Fruit fly (Drosophila melanogaster) whole organism, wandering third instar larva: ENCODE data around the gene Pgant5.

ENCODE experiments used
- Abd-B ChIP-seq: fragments of >200 bp; optimal IDR thresholded peaks from 2 replicates; lab custom pipeline; 2017; ENCODE audit warnings: missing biosample characterization, missing genetic modification characterization
- CG32264 ChIP-seq: fragments of 200-800 bp; sonication (Bioruptor generic); optimal IDR thresholded peaks from 2 replicates; lab custom pipeline; 2016; ENCODE audit warnings: missing biosample characterization, missing genetic modification characterization
- CG9705 ChIP-seq: fragments of 200-800 bp; sonication (Bioruptor generic); optimal IDR thresholded peaks from 2 replicates; lab custom pipeline; 2018; ENCODE audit warnings: missing biosample characterization, mild to moderate bottlenecking, missing genetic modification characterization
- CrebA ChIP-seq: fragments of 200-800 bp; sonication (Bioruptor generic); optimal IDR thresholded peaks from 2 replicates; lab custom pipeline; 2016; ENCODE audit warnings: missing biosample characterization, mild to moderate bottlenecking, missing genetic modification characterization, borderline replicate concordance
- Dfd ChIP-seq: fragments of >200 bp; optimal IDR thresholded peaks from 2 replicates; lab custom pipeline; 2017; ENCODE audit warnings: missing biosample characterization, missing genetic modification characterization
- Dif ChIP-seq: fragments of 200-275, 200-300 bp; sonication (Bioruptor generic); optimal IDR thresholded peaks from 2 replicates; lab custom pipeline; 2018; ENCODE audit warnings: missing biosample characterization, missing genetic modification characterization; ENCODE audit not compliant: partially characterized antibody
- GATAd ChIP-seq: sonication (Bioruptor generic); optimal IDR thresholded peaks from 2 replicates; lab custom pipeline; 2016; ENCODE audit warnings: missing biosample characterization, missing genetic modification characterization
- HLH106 ChIP-seq: fragments of 200-800 bp; optimal IDR thresholded peaks from 3 replicates; lab custom pipeline; 2019; ENCODE audit warnings: missing biosample characterization, mild to moderate bottlenecking, missing genetic modification characterization, moderate library complexity
- Hnf4 ChIP-seq: fragments of 200-800 bp; sonication (Bioruptor generic); optimal IDR thresholded peaks from 2 replicates; lab custom pipeline; 2016; ENCODE audit warnings: missing biosample characterization, mild to moderate bottlenecking, missing genetic modification characterization
- Hr78 ChIP-seq: fragments of >200 bp; optimal IDR thresholded peaks from 2 replicates; lab custom pipeline; 2017; ENCODE audit warnings: missing biosample characterization, missing genetic modification characterization
- Hr83 ChIP-seq: fragments of 200-300 bp; sonication (Bioruptor generic); optimal IDR thresholded peaks from 2 replicates; lab custom pipeline; 2016; ENCODE audit warnings: missing biosample characterization, mild to moderate bottlenecking, missing genetic modification characterization, moderate library complexity; ENCODE audit not compliant: poor library complexity, severe bottlenecking
- Jra ChIP-seq: sonication (Bioruptor generic); optimal IDR thresholded peaks from 2 replicates; lab custom pipeline; 2016; ENCODE audit warnings: missing biosample characterization, missing genetic modification characterization
- Mio ChIP-seq: sonication (Bioruptor generic); optimal IDR thresholded peaks from 2 replicates; lab custom pipeline; 2016; ENCODE audit warnings: missing biosample characterization, missing genetic modification characterization
- Myc ChIP-seq: fragments of >200 bp; optimal IDR thresholded peaks from 2 replicates; lab custom pipeline; 2017
- N ChIP-seq: fragments of >200 bp; optimal IDR thresholded peaks from 2 replicates; lab custom pipeline; 2018; ENCODE audit warnings: missing biosample characterization, missing external identifiers, missing genetic modification characterization
- OdsH ChIP-seq: fragments of 200-800 bp; sonication (Bioruptor generic); optimal IDR thresholded peaks from 2 replicates; lab custom pipeline; 2016; ENCODE audit warnings: missing biosample characterization, mild to moderate bottlenecking, missing genetic modification characterization
- Rel ChIP-seq, 2 experiments: fragments of 200-800 bp; sonication (Bioruptor generic) in 1 of 2; optimal IDR thresholded peaks; 2 replicates in 1 of 2; 3 replicates in 1 of 2; lab custom pipeline; 2016 to 2019; ENCODE audit warnings: mild to moderate bottlenecking in 2 of 2, missing biosample characterization in 2 of 2, missing genetic modification characterization in 2 of 2, moderate library complexity in 1 of 2
- Sp1 ChIP-seq: fragments of 200-800 bp; sonication (Bioruptor generic); optimal IDR thresholded peaks from 3 replicates; lab custom pipeline; 2019; ENCODE audit warnings: missing biosample characterization, mild to moderate bottlenecking, missing genetic modification characterization, moderate library complexity
- Vsx2 ChIP-seq: fragments of 200-300, 225-300 bp; sonication (Bioruptor generic); optimal IDR thresholded peaks from 2 replicates; lab custom pipeline; 2018; ENCODE audit warnings: missing biosample characterization, missing genetic modification characterization; ENCODE audit not compliant: partially characterized antibody
- br ChIP-seq: fragments of 200-800 bp; sonication (Bioruptor generic); optimal IDR thresholded peaks from 2 replicates; lab custom pipeline; 2016; ENCODE audit warnings: missing biosample characterization, missing genetic modification characterization
- brk ChIP-seq: fragments of 200-800 bp; sonication (Bioruptor generic); optimal IDR thresholded peaks from 2 replicates; lab custom pipeline; 2016; ENCODE audit warnings: missing biosample characterization, mild to moderate bottlenecking, missing genetic modification characterization
- dl ChIP-seq, 2 experiments: fragments of 175-275, 200-275 bp in 1 of 2; fragments of 200-275 bp in 1 of 2; sonication (Bioruptor generic); optimal IDR thresholded peaks; lab custom pipeline; 2018; ENCODE audit warnings: mild to moderate bottlenecking in 2 of 2, missing biosample characterization in 2 of 2, missing genetic modification characterization in 2 of 2, moderate library complexity in 2 of 2; ENCODE audit not compliant: partially characterized antibody in 2 of 2, insufficient read depth in 1 of 2
- dmrt93B ChIP-seq: fragments of 200-800 bp; sonication (Bioruptor generic); optimal IDR thresholded peaks from 2 replicates; lab custom pipeline; 2018; ENCODE audit warnings: missing biosample characterization, mild to moderate bottlenecking, missing genetic modification characterization
- dsf ChIP-seq: sonication (Bioruptor generic); optimal IDR thresholded peaks from 2 replicates; lab custom pipeline; 2016; ENCODE audit warnings: missing biosample characterization, missing genetic modification characterization, borderline replicate concordance
- ey ChIP-seq: fragments of 200-800 bp; sonication (Bioruptor generic); optimal IDR thresholded peaks from 2 replicates; lab custom pipeline; 2016; ENCODE audit warnings: missing biosample characterization, missing genetic modification characterization
- foxo ChIP-seq, 2 experiments: fragments of 200-800 bp; sonication (Bioruptor generic); optimal IDR thresholded peaks; 2 replicates in 1 of 2; 3 replicates in 1 of 2; lab custom pipeline; 2016 to 2017; ENCODE audit warnings: missing biosample characterization in 2 of 2, missing genetic modification characterization in 2 of 2
- fru ChIP-seq: fragments of 200-800 bp; sonication (Bioruptor generic); optimal IDR thresholded peaks from 3 replicates; lab custom pipeline; 2016; ENCODE audit warnings: missing biosample characterization, mild to moderate bottlenecking, missing genetic modification characterization
- h ChIP-seq: fragments of 200-800 bp; sonication (Bioruptor generic); optimal IDR thresholded peaks from 3 replicates; lab custom pipeline; 2016; ENCODE audit warnings: missing biosample characterization, mild to moderate bottlenecking, missing genetic modification characterization
- jim ChIP-seq: fragments of 175-275, 200-325 bp; sonication (Bioruptor generic); optimal IDR thresholded peaks from 2 replicates; lab custom pipeline; 2016; ENCODE audit warnings: missing biosample characterization, mild to moderate bottlenecking, missing genetic modification characterization
- lola ChIP-seq: fragments of >200 bp; optimal IDR thresholded peaks from 2 replicates; lab custom pipeline; 2017; ENCODE audit warnings: missing biosample characterization, missing genetic modification characterization
- pan ChIP-seq: fragments of >200 bp; optimal IDR thresholded peaks from 2 replicates; lab custom pipeline; 2017
- psq ChIP-seq: fragments of 200-800 bp; sonication (Bioruptor generic); optimal IDR thresholded peaks from 3 replicates; lab custom pipeline; 2017; ENCODE audit warnings: missing biosample characterization, mild to moderate bottlenecking, missing genetic modification characterization, moderate library complexity
- rgr ChIP-seq: fragments of 200-800 bp; sonication (Bioruptor generic); optimal IDR thresholded peaks from 3 replicates; lab custom pipeline; 2016; ENCODE audit warnings: missing biosample characterization, mild to moderate bottlenecking, missing genetic modification characterization
- sage ChIP-seq: fragments of 200-800 bp; sonication (Bioruptor generic); optimal IDR thresholded peaks from 2 replicates; lab custom pipeline; 2016; ENCODE audit warnings: missing biosample characterization, mild to moderate bottlenecking, missing genetic modification characterization
- sv ChIP-seq: fragments of 200-800 bp; sonication (Bioruptor generic); optimal IDR thresholded peaks from 3 replicates; lab custom pipeline; 2016; ENCODE audit warnings: missing biosample characterization, missing genetic modification characterization
- tai ChIP-seq: sonication (Bioruptor generic); optimal IDR thresholded peaks from 2 replicates; lab custom pipeline; 2016; ENCODE audit warnings: missing biosample characterization, missing genetic modification characterization
- usp ChIP-seq: fragments of >200 bp; optimal IDR thresholded peaks from 2 replicates; lab custom pipeline; 2017; ENCODE audit warnings: missing biosample characterization, missing genetic modification characterization
- woc ChIP-seq: sonication (Bioruptor generic); optimal IDR thresholded peaks from 2 replicates; lab custom pipeline; 2016; ENCODE audit warnings: missing biosample characterization, mild to moderate bottlenecking, missing genetic modification characterization

The Pgant5 gene

DNA sequence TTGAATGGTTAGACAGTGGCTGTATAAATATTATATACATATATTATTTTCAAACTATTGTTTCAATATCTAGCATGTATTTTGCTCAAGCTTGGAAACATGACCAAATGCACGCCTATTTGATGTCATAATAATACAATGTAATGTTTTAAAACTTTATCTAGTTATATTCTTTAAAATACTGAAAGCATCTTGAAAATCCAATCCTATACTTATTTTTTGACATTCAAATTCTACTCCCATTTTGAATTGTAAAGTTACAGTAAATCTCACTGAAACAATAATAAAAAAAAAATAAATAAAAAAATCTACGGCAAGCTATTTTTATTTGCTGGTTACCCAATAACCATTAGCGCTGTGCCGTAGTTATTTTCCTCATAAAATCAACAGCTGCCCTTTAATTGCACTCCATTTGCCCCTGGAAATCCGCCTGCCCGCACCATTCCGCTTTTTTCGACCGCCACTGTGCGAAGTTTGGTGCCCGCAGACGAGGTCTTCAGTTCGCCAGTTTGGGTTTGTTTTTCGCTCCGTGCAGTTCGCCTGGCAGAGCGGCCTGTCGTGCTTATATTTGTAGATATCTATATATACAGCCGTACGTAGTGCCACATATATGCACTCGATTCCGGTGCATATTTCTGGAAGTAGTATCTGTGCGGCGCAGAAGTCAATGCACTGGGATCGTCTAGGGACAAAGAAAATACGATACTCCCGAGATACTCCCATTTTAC, 48.3 kb downstream of the Pgant5 start (continued):
- TF ChIP-seq brk (GFP tag; lab: Kevin White, UChicago) = no peak
- TF ChIP-seq N (GFP tag; lab: Kevin White, UChicago) = no peak
- peak; percentile 44 for TF ChIP-seq ey
- TF ChIP-seq pan = no peak
- peak; percentile 52 for TF ChIP-seq br
- TF ChIP-seq Dif (GFP tag; lab: Kevin White, UChicago) = no peak

DNA sequence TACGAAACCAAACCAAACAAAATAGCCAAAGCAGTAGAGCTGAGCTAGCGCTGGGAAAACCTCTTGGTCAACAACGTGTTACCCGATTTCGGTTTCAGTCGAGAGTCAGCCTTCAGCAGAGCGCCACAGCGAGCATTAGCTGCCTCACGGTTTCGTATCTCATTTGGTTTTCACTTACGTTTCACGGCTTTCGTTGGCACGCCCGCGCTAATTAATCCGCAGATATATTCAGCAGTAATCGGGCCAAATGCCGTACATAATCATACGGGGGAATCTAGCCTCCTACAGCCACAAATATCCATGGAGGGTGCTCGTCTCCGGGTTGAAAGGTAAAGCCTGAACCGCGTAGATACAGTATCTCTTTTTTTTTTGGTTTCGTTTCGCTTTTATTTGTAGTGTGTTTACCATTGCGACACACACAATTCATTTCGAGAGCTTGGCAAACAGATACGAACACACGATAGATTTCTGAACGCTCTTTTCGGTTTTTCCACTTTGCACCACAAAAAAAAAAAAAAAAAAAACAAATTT, 49.0 kb downstream of the Pgant5 start, which contains the start of gene CG31650:
Gene CG31650, minus strand, starts transcription at position 352 of the 531 bp plus-strand sequence.
- no peak for TF ChIP-seq psq (GFP tag; lab: Kevin White, UChicago)
- no peak for TF ChIP-seq Sp1
- TF ChIP-seq OdsH (GFP tag; lab: Kevin White, UChicago) = no peak
- no peak for TF ChIP-seq N (GFP tag; lab: Kevin White, UChicago)
- no peak for TF ChIP-seq Jra (GFP tag; lab: Kevin White, UChicago)
- TF ChIP-seq CG9705 (GFP tag; lab: Kevin White, UChicago) = no peak
- no peak for TF ChIP-seq CrebA (GFP tag; lab: Kevin White, UChicago)
- no peak for TF ChIP-seq lola (GFP tag; lab: Kevin White, UChicago)
- no peak for TF ChIP-seq foxo (GFP tag; optimal IDR thresholded peaks at IDR 0.05; lab: Kevin White, UChicago)
- no peak for TF ChIP-seq dmrt93B (GFP tag; lab: Kevin White, UChicago)
- TF ChIP-seq jim (GFP tag; lab: Kevin White, UChicago) = no peak
- no peak for TF ChIP-seq Vsx2 (GFP tag; lab: Kevin White, UChicago)
- no peak for TF ChIP-seq Dif (GFP tag; lab: Kevin White, UChicago)
- TF ChIP-seq Hr78 (GFP tag; lab: Kevin White, UChicago) = no peak
- TF ChIP-seq Hnf4 (GFP tag; lab: Kevin White, UChicago) = no peak
- no peak for TF ChIP-seq HLH106 (tag; lab: Kevin White, UChicago)

DNA sequence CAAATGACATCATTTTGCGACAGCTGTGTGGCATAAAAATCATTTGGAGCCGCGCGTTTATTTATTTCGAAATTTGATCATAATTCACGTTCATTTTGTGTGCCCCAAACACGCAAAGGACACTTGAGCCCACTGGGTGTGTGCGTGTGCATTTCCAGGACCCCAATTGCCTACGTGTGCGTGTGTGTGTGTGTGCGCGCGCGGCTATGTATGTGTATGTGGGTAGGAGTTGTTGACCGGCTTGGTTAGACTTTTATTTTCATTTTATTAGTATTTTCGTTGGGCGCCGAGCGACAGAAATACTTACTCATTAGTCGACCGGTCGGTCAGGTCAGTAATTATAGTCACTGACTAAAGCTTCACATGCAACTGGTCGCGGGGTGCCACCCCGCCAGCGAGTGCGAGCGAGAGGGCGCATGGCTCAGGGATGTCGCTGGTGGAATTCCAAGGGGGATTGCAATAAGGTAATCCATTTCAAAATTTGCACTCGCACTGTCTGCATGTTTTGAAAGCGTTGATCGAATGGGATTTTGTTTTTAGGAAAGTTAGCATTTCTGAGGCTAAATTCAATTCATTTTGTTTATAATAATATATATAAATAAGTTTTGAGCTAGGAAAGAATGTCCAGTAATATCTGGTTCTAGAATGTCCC, 49.8 kb downstream of the Pgant5 start:
- peak; percentile 55 for TF ChIP-seq rgr
- peak; percentile 47 for TF ChIP-seq fru
- no peak for TF ChIP-seq sv
- no peak for TF ChIP-seq GATAd (GFP tag; lab: Kevin White, UChicago)
- TF ChIP-seq ey = peak; percentile 51
- TF ChIP-seq dmrt93B (GFP tag; lab: Kevin White, UChicago) = peak; percentile 20
- TF ChIP-seq foxo (GFP tag; optimal IDR thresholded peaks at IDR 0.05; lab: Kevin White, UChicago) = peak in 1 of 2 experiments; percentile 73
- TF ChIP-seq Abd-B (GFP tag; lab: Kevin White, UChicago) = no peak
- no peak for TF ChIP-seq N (GFP tag; lab: Kevin White, UChicago)
- no peak for TF ChIP-seq dl (GFP tag; optimal IDR thresholded peaks at IDR 0.05; lab: Kevin White, UChicago; ENCODE audit: insufficient read depth in 1 of 2, partially characterized antibody in 2 of 2)
- no peak for TF ChIP-seq sage (GFP tag; lab: Kevin White, UChicago)
- TF ChIP-seq brk (GFP tag; lab: Kevin White, UChicago) = no peak
- no peak for TF ChIP-seq Vsx2 (GFP tag; lab: Kevin White, UChicago)
- no peak for TF ChIP-seq Mio
- no peak for TF ChIP-seq lola (GFP tag; lab: Kevin White, UChicago)
- no peak for TF ChIP-seq Jra (GFP tag; lab: Kevin White, UChicago)
- peak; percentile 28 for TF ChIP-seq Sp1
- peak; percentile 49 for TF ChIP-seq psq (GFP tag; lab: Kevin White, UChicago)
- no peak for TF ChIP-seq Hr78 (GFP tag; lab: Kevin White, UChicago)
- TF ChIP-seq CG9705 (GFP tag; lab: Kevin White, UChicago) = no peak
- no peak for TF ChIP-seq CG32264 (GFP tag; lab: Kevin White, UChicago)
- peak; percentile 72 for TF ChIP-seq Hnf4 (GFP tag; lab: Kevin White, UChicago)
- TF ChIP-seq jim (GFP tag; lab: Kevin White, UChicago) = no peak
- peak; percentile 48 for TF ChIP-seq HLH106 (tag; lab: Kevin White, UChicago)
- no peak for TF ChIP-seq usp
- TF ChIP-seq tai = no peak
- no peak for TF ChIP-seq CrebA (GFP tag; lab: Kevin White, UChicago)
- no peak for TF ChIP-seq Dfd (GFP tag; lab: Kevin White, UChicago)
- peak; percentile 54 for TF ChIP-seq h (GFP tag; lab: Kevin White, UChicago)
- TF ChIP-seq woc (GFP tag; lab: Kevin White, UChicago) = no peak
- no peak for TF ChIP-seq Rel (GFP tag; optimal IDR thresholded peaks at IDR 0.05; lab: Kevin White, UChicago)
- peak; percentile 16 for TF ChIP-seq Rel (tag; optimal IDR thresholded peaks at IDR 0.05; lab: Kevin White, UChicago)
- TF ChIP-seq OdsH (GFP tag; lab: Kevin White, UChicago) = peak; percentile 46
- TF ChIP-seq dsf = no peak
- no peak for TF ChIP-seq Dif (GFP tag; lab: Kevin White, UChicago)
- no peak for TF ChIP-seq Myc
- peak; percentile 48 for TF ChIP-seq br
- no peak for TF ChIP-seq Hr83
- TF ChIP-seq pan = no peak
- TF ChIP-seq, all 38 proteins: peak for 13
